Fruit fly (Drosophila melanogaster) Kc167 (cell line): ENCODE data around the gene Atpalpha.

Experiments
- Sin3A ChIP-seq: fragments of >200 bp; optimal IDR thresholded peaks from 2 replicates; lab custom pipeline; 2018; ENCODE audit warnings: missing external identifiers
- h ChIP-seq: fragments of >200 bp; optimal IDR thresholded peaks from 3 replicates; lab custom pipeline; 2018; ENCODE audit warnings: missing external identifiers
- psq ChIP-seq: fragments of >200 bp; optimal IDR thresholded peaks from 2 replicates; lab custom pipeline; 2017; ENCODE audit warnings: missing external identifiers

DNA sequence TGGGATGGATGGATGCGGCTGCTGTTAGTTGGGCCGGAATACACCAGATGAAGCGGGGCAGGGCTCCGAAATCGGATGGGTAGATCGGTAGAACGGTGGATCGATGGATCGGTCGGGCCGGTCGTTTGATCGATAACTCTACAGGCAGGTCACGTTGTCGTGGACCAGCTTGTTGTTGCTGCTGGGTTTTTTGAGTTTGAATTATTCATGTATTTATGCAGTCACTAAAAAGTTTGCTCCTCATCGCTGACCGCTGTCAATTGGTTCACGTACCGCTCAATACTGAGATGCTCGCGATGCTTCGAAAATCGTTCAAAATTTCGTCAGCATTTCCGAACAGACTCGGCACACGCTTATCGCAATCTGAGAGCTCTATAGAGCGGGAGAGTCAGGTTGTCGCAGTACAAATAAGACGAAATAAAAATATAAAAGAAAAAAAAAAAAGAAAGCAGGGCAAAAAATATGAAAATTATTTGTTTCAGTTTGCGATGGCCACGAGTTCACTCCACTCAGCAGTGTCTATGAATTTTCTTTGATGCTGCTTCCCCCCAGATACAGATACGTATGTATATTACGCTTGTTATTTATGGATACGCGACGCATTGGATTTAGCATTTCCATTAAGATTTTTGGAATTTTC lies 75.5 kb downstream of the Atpalpha start, which contains the start of gene peg:
- TF ChIP-seq psq (lab: Kevin White, UChicago), result no peak
- TF ChIP-seq Sin3A (lab: Kevin White, UChicago), result no peak
- no peak for TF ChIP-seq h (lab: Kevin White, UChicago)
